Fruit fly (Drosophila melanogaster) S2 (cell line): ENCODE data around the gene CG43089.

ENCODE experiments used
- CG8478 ChIP-seq: fragments of >200 bp; optimal IDR thresholded peaks from 2 replicates; lab custom pipeline; 2018
- CTCF ChIP-seq, 2 experiments: fragments of >200 bp; optimal IDR thresholded peaks; 2 replicates each; lab custom pipeline; 2018

DNA sequence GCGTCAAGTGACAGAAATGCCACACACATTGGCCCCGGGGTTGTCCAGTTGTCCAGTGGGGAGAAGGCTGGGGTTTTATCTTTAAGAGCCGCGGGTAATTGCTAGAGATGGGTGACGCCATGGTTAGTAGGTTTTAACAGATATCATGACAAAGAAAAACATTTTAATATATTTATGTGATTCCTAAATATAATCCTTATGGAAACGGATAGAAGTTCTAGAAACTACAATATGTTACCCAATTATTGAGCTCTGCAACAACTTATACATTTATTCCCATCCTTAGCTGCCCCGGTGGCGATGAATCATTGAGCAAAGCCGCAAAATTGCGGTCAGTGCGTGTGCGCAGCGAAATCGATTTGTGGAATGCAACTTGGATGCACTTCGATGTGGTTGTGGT, 11.8 kb upstream of the CG43089 start:
- TF ChIP-seq CTCF (optimal IDR thresholded peaks at IDR 0.05; lab: Kevin White, UChicago): no peak
- TF ChIP-seq CG8478 (lab: Kevin White, UChicago): no peak
